Fruit fly (Drosophila melanogaster): ENCODE data around the gene js.

dm6 chr3R:16403023-16403733 lies 35.1 kb upstream of the js start, which contains the start of gene ss:
- TF ChIP-seq Neu2 (GFP tag; optimal IDR thresholded peaks at IDR 0.05; ENCODE audit: borderline replicate concordance) (no peak), lola (GFP tag; optimal IDR thresholded peaks at IDR 0.05) (no peak), mam (GFP tag; optimal IDR thresholded peaks at IDR 0.05) (no peak), CG7928 (GFP tag; optimal IDR thresholded peaks at IDR 0.05) (no peak), Chrac-16 (GFP tag; optimal IDR thresholded peaks at IDR 0.05) (no peak), CG6765 (GFP tag; optimal IDR thresholded peaks at IDR 0.05) (no peak), CG12219 (GFP tag; optimal IDR thresholded peaks at IDR 0.05) (no peak), Deaf1 (tag; optimal IDR thresholded peaks at IDR 0.05) (no peak), br (optimal IDR thresholded peaks at IDR 0.05) (no peak), Rfx (GFP tag; IDR thresholded peaks at IDR 0.05) (no peak)
